Fruit fly (Drosophila melanogaster) whole organism, embryonic: ENCODE measurements around the gene Glyat.

Source experiments
- CG2199 ChIP-seq: fragments of 200-800 bp; sonication (Bioruptor generic); IDR thresholded peaks from 3 replicates; pipeline ENCODE4 v1.3.6; 2022; ENCODE audit warnings: missing biosample characterization, missing genetic modification characterization
- CG3065 ChIP-seq: fragments of 200-800 bp; sonication (Bioruptor generic); optimal IDR thresholded peaks from 2 replicates; lab custom pipeline; 2016; ENCODE audit warnings: missing biosample characterization, missing genetic modification characterization
- CG34224 ChIP-seq: fragments of 200-800 bp; sonication (Bioruptor generic); IDR thresholded peaks from 3 replicates; pipeline ENCODE4 v1.3.6; 2022; ENCODE audit warnings: missing biosample characterization, missing genetic modification characterization; ENCODE audit not compliant: partially characterized antibody
- Hey ChIP-seq: fragments of 200-800 bp; sonication (Bioruptor generic); optimal IDR thresholded peaks from 3 replicates; lab custom pipeline; 2018; ENCODE audit warnings: missing biosample characterization, mild to moderate bottlenecking, missing genetic modification characterization
- Nf-YA ChIP-seq: fragments of 200-800 bp; sonication (Bioruptor generic); IDR thresholded peaks from 2 replicates; pipeline ENCODE4 v1.3.6; 2022; ENCODE audit warnings: missing biosample characterization, missing genetic modification characterization
- Stat92E ChIP-seq, 3 experiments: fragments of >200 bp in 2 of 3; fragments of 200-800 bp in 1 of 3; sonication (Bioruptor generic) in 1 of 3; optimal IDR thresholded peaks; 2 replicates each; lab custom pipeline; 2017 to 2019; ENCODE audit warnings: missing biosample characterization in 3 of 3, missing genetic modification characterization in 3 of 3, mild to moderate bottlenecking in 1 of 3, moderate library complexity in 1 of 3
- chif ChIP-seq, 2 experiments: fragments of 200-800 bp; sonication (Bioruptor generic); optimal IDR thresholded peaks; 3 replicates each; lab custom pipeline; 2016; ENCODE audit warnings: missing biosample characterization in 2 of 2, missing genetic modification characterization in 2 of 2
- corto ChIP-seq: fragments of 200-800 bp; sonication (Bioruptor generic); optimal IDR thresholded peaks from 2 replicates; lab custom pipeline; 2016; ENCODE audit warnings: missing biosample characterization, mild to moderate bottlenecking, missing genetic modification characterization, moderate library complexity
- gce ChIP-seq: fragments of 200-800 bp; sonication (Bioruptor generic); IDR thresholded peaks from 3 replicates; pipeline ENCODE4 v1.3.6; 2022; ENCODE audit warnings: missing biosample characterization, missing genetic modification characterization
- nau ChIP-seq: fragments of 200-800 bp; sonication (Bioruptor generic); optimal IDR thresholded peaks from 3 replicates; lab custom pipeline; 2017; ENCODE audit warnings: missing biosample characterization, mild to moderate bottlenecking, missing genetic modification characterization, missing genetic modification reagents
- pho ChIP-seq: fragments of 200-800 bp; sonication (Bioruptor generic); optimal IDR thresholded peaks from 2 replicates; lab custom pipeline; 2016; ENCODE audit warnings: missing biosample characterization, missing genetic modification characterization
- usp ChIP-seq: fragments of >200 bp; optimal IDR thresholded peaks from 2 replicates; lab custom pipeline; 2017; ENCODE audit warnings: missing biosample characterization, missing genetic modification characterization

DNA sequence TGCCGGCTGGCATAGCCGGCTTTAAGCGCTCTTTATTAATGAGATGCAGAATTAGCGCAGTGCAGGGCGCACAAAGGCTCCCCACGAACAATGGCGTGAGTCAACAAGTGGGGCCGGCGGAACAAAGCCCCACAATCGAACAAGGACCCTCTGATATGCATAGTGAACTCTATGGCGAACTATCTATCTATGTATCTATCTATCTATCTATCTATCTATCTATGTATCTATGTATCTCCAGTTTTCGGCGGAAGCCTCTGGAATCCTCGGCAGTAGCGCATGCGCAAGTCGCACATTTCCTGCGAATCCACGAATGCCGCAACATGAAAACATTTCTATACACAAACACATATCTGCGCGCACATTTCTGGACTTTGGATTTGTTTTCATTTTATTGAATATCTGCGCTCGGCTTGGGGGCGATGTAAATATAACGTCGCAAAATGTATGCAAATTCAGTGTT lies 9.8 kb downstream of the Glyat start:
- TF ChIP-seq chif (GFP tag; optimal IDR thresholded peaks at IDR 0.05; lab: Kevin White, UChicago), result no peak
- no peak for TF ChIP-seq CG2199 (GFP tag; lab: Robert Waterston, UW)
- peak; percentile 70 for TF ChIP-seq pho
- peak; percentile 49 for TF ChIP-seq corto (GFP tag; lab: Kevin White, UChicago)
- no peak for TF ChIP-seq usp (GFP tag; lab: Kevin White, UChicago)
- no peak for TF ChIP-seq Stat92E (GFP tag; optimal IDR thresholded peaks at IDR 0.05; lab: Kevin White, UChicago)
- no peak for TF ChIP-seq Nf-YA (GFP tag; lab: Robert Waterston, UW)
- no peak for TF ChIP-seq gce (GFP tag; lab: Robert Waterston, UW)
- no peak for TF ChIP-seq CG3065 (GFP tag; lab: Kevin White, UChicago)
- TF ChIP-seq nau, result no peak
- no peak for TF ChIP-seq Hey (tag; lab: Kevin White, UChicago)
- 0 out of 3 replicates have a peak, but pooled peaks have one; percentile 45 for TF ChIP-seq CG34224 (GFP tag; lab: Robert Waterston, UW)
